Fruit fly (Drosophila melanogaster) whole organism, embryonic: ENCODE data around the gene slam.

Source experiments
- Awh ChIP-seq: fragments of 200-800 bp; sonication (Bioruptor generic); IDR thresholded peaks from 2 replicates; pipeline ENCODE4, ENCODE4 v1.3.6; 2022; ENCODE audit warnings: missing biosample characterization, missing genetic modification characterization
- Bgb ChIP-seq: fragments of 200-800 bp; sonication (Bioruptor generic); IDR thresholded peaks from 2 replicates; pipeline ENCODE4 v1.3.6; 2022; ENCODE audit warnings: missing biosample characterization, missing genetic modification characterization; ENCODE audit not compliant: partially characterized antibody
- Bteb2 ChIP-seq: fragments of 200-800 bp; sonication (Bioruptor generic); optimal IDR thresholded peaks from 2 replicates; lab custom pipeline; 2016; ENCODE audit warnings: missing biosample characterization, missing genetic modification characterization
- CG10366 ChIP-seq: fragments of 200-800 bp; sonication (Bioruptor generic); IDR thresholded peaks from 2 replicates; pipeline ENCODE4 v1.3.6; 2022; ENCODE audit warnings: missing biosample characterization, missing genetic modification characterization
- CG10543 ChIP-seq: fragments of 200-800 bp; sonication (Bioruptor generic); optimal IDR thresholded peaks from 3 replicates; lab custom pipeline; 2017; ENCODE audit warnings: missing biosample characterization, mild to moderate bottlenecking, missing genetic modification characterization, moderate library complexity
- CG11247 ChIP-seq: fragments of 200-800 bp; sonication (Bioruptor generic); IDR thresholded peaks from 2 replicates; pipeline ENCODE4 v1.3.6; 2022; ENCODE audit warnings: missing biosample characterization, missing genetic modification characterization
- CG11398 ChIP-seq: fragments of 200-800 bp; sonication (Bioruptor generic); optimal IDR thresholded peaks from 2 replicates; lab custom pipeline; 2016; ENCODE audit warnings: missing biosample characterization, missing genetic modification characterization
- CG12071 ChIP-seq: fragments of 200-800 bp; sonication (Bioruptor generic); optimal IDR thresholded peaks from 3 replicates; lab custom pipeline; 2018; ENCODE audit warnings: missing biosample characterization, mild to moderate bottlenecking, missing genetic modification characterization
- CG15073 ChIP-seq: fragments of 200-800 bp; sonication (Bioruptor generic); optimal IDR thresholded peaks from 2 replicates; lab custom pipeline; 2016; ENCODE audit warnings: missing biosample characterization, missing genetic modification characterization
- CG18262 ChIP-seq: fragments of 200-800 bp; optimal IDR thresholded peaks from 3 replicates; lab custom pipeline; 2019; ENCODE audit warnings: missing biosample characterization, mild to moderate bottlenecking, missing genetic modification characterization, moderate library complexity
- CG31224 ChIP-seq: fragments of 200-800 bp; sonication (Bioruptor generic); IDR thresholded peaks from 2 replicates; pipeline ENCODE4 v1.3.6; 2022; ENCODE audit warnings: missing biosample characterization, missing genetic modification characterization
- CG31388 ChIP-seq: fragments of 200-800 bp; sonication (Bioruptor generic); optimal IDR thresholded peaks from 2 replicates; lab custom pipeline; 2016; ENCODE audit warnings: missing biosample characterization, missing genetic modification characterization
- CG34376 ChIP-seq: fragments of 200-800 bp; sonication (Bioruptor generic); optimal IDR thresholded peaks from 2 replicates; lab custom pipeline; 2018; ENCODE audit warnings: missing biosample characterization, mild to moderate bottlenecking, missing genetic modification characterization
- CG3726 ChIP-seq: fragments of 200-800 bp; sonication (Bioruptor generic); IDR thresholded peaks from 3 replicates; pipeline ENCODE4, ENCODE4 v1.3.6; 2022; ENCODE audit warnings: missing biosample characterization, missing genetic modification characterization
- CG4617 ChIP-seq: fragments of 200-800 bp; sonication (Bioruptor generic); optimal IDR thresholded peaks from 3 replicates; lab custom pipeline; 2016; ENCODE audit warnings: missing biosample characterization, missing genetic modification characterization, borderline replicate concordance
- CG9817 ChIP-seq: fragments of 200-800 bp; sonication (Bioruptor generic); optimal IDR thresholded peaks from 2 replicates; lab custom pipeline; 2018; ENCODE audit warnings: missing biosample characterization, mild to moderate bottlenecking, missing genetic modification characterization, moderate library complexity
- Chrac-16 ChIP-seq: fragments of 200-800 bp; sonication (Bioruptor generic); optimal IDR thresholded peaks from 3 replicates; lab custom pipeline; 2016; ENCODE audit warnings: missing biosample characterization, missing genetic modification characterization
- Deaf1 ChIP-seq: fragments of 200-800 bp; optimal IDR thresholded peaks from 3 replicates; lab custom pipeline; 2019; ENCODE audit warnings: missing biosample characterization, mild to moderate bottlenecking, missing genetic modification characterization, moderate library complexity
- E2f2 ChIP-seq: fragments of 200-800 bp; sonication (Bioruptor generic); IDR thresholded peaks from 2 replicates; pipeline ENCODE4 v1.3.6; 2022; ENCODE audit warnings: missing biosample characterization, missing genetic modification characterization
- Ets65A ChIP-seq: fragments of 200-800 bp; sonication (Bioruptor generic); peaks from one replicate; lab custom pipeline; 2016; ENCODE audit warnings: missing biosample characterization, missing genetic modification characterization
- GATAe ChIP-seq: fragments of 200-800 bp; sonication (Bioruptor generic); conservative IDR thresholded peaks from 2 replicates; pipeline ENCODE4 v1.3.6; 2022; ENCODE audit warnings: missing biosample characterization, missing genetic modification characterization
- Hr78 ChIP-seq, 2 experiments: fragments of 200-800 bp in 1 of 2; fragments of >200 bp in 1 of 2; sonication (Bioruptor generic) in 1 of 2; optimal IDR thresholded peaks; 2 replicates each; lab custom pipeline; 2017 to 2019; ENCODE audit warnings: missing biosample characterization in 2 of 2, missing genetic modification characterization in 2 of 2, mild to moderate bottlenecking in 1 of 2, moderate library complexity in 1 of 2
- Jarid2 ChIP-seq: fragments of 200-800 bp; sonication (Bioruptor generic); optimal IDR thresholded peaks from 3 replicates; lab custom pipeline; 2017; ENCODE audit warnings: mild to moderate bottlenecking, missing biosample characterization, missing genetic modification reagents, missing genetic modification characterization
- Lhr ChIP-seq: fragments of 200-800 bp; sonication (Bioruptor generic); optimal IDR thresholded peaks from 3 replicates; lab custom pipeline; 2017; ENCODE audit warnings: mild to moderate bottlenecking, missing biosample characterization, missing genetic modification reagents, missing genetic modification characterization
- Med ChIP-seq: fragments of 200-800 bp; sonication (Bioruptor generic); peaks from one replicate; lab custom pipeline; 2016; ENCODE audit warnings: missing biosample characterization, missing genetic modification characterization, mild to moderate bottlenecking, inconsistent platforms, moderate library complexity
- Meics ChIP-seq: fragments of 200-800 bp; sonication (Bioruptor generic); optimal IDR thresholded peaks from 2 replicates; lab custom pipeline; 2017; ENCODE audit warnings: missing biosample characterization, mild to moderate bottlenecking, missing genetic modification characterization
- Myb ChIP-seq: fragments of 200-800 bp; sonication (Bioruptor generic); optimal IDR thresholded peaks from 2 replicates; lab custom pipeline; 2016; ENCODE audit warnings: missing biosample characterization, missing genetic modification characterization
- Pdp1 ChIP-seq, 2 experiments: fragments of 200-800 bp; sonication (Bioruptor generic); optimal IDR thresholded peaks; 3 replicates each; lab custom pipeline; 2016; ENCODE audit warnings: missing biosample characterization in 2 of 2, missing genetic modification characterization in 2 of 2, mild to moderate bottlenecking in 1 of 2, moderate library complexity in 1 of 2
- Rfx ChIP-seq: fragments of 200-800 bp; sonication (Bioruptor generic); IDR thresholded peaks from 2 replicates; pipeline ENCODE4 v1.3.6; 2022; ENCODE audit warnings: missing biosample characterization, missing genetic modification characterization
- Spps ChIP-seq: fragments of 200-800 bp; sonication (Bioruptor generic); optimal IDR thresholded peaks from 2 replicates; lab custom pipeline; 2018; ENCODE audit warnings: missing biosample characterization, mild to moderate bottlenecking, missing genetic modification characterization
- TFAM ChIP-seq: fragments of 200-800 bp; sonication (Bioruptor generic); optimal IDR thresholded peaks from 2 replicates; lab custom pipeline; 2017; ENCODE audit warnings: missing biosample characterization, missing genetic modification characterization, inconsistent platforms
- Taf1 ChIP-seq: fragments of 200-800 bp; sonication (Bioruptor generic); IDR thresholded peaks from 2 replicates; pipeline ENCODE4 v1.3.6; 2022; ENCODE audit warnings: missing biosample characterization, missing genetic modification characterization
- ab ChIP-seq: fragments of 200-800 bp; sonication (Bioruptor generic); optimal IDR thresholded peaks from 2 replicates; lab custom pipeline; 2016; ENCODE audit warnings: missing biosample characterization, missing genetic modification characterization
- btn ChIP-seq: fragments of 200-800 bp; sonication (Bioruptor generic); optimal IDR thresholded peaks from 2 replicates; lab custom pipeline; 2016; ENCODE audit warnings: missing biosample characterization, missing genetic modification characterization
- cato ChIP-seq: fragments of 200-800 bp; sonication (Bioruptor generic); optimal IDR thresholded peaks from 2 replicates; lab custom pipeline; 2016; ENCODE audit warnings: missing biosample characterization, missing genetic modification characterization, borderline replicate concordance
- chinmo ChIP-seq: fragments of 200-800 bp; sonication (Bioruptor generic); IDR thresholded peaks from 4 replicates; pipeline ENCODE4 v1.3.6; 2022; ENCODE audit warnings: missing biosample characterization, missing genetic modification characterization; ENCODE audit not compliant: partially characterized antibody
- ci ChIP-seq: fragments of 200-800 bp; sonication (Bioruptor generic); IDR thresholded peaks from 3 replicates; pipeline ENCODE4 v1.3.6; 2022; ENCODE audit warnings: missing biosample characterization, missing genetic modification characterization
- dmrt99B ChIP-seq: fragments of 200-800 bp; sonication (Bioruptor generic); optimal IDR thresholded peaks from 2 replicates; lab custom pipeline; 2018; ENCODE audit warnings: missing biosample characterization, mild to moderate bottlenecking, missing genetic modification characterization, moderate library complexity
- gcm ChIP-seq: fragments of 200-800 bp; sonication (Bioruptor generic); optimal IDR thresholded peaks from 2 replicates; lab custom pipeline; 2019; ENCODE audit warnings: missing biosample characterization, mild to moderate bottlenecking, missing genetic modification characterization, moderate library complexity
- hkb ChIP-seq, 2 experiments: fragments of 200-800 bp in 1 of 2; fragments of >200 bp in 1 of 2; sonication (Bioruptor generic) in 1 of 2; IDR thresholded peaks in 1 of 2; optimal IDR thresholded peaks in 1 of 2; 2 replicates each; pipeline versions ENCODE4 v1.3.6 to Lab custom; 2017 to 2022; ENCODE audit warnings: missing biosample characterization in 1 of 2, missing genetic modification characterization in 1 of 2
- jing ChIP-seq: fragments of 200-800 bp; sonication (Bioruptor generic); optimal IDR thresholded peaks from 2 replicates; lab custom pipeline; 2018; ENCODE audit warnings: missing biosample characterization, mild to moderate bottlenecking, missing genetic modification characterization
- lola ChIP-seq, 3 experiments: fragments of >200 bp in 2 of 3; fragments of 200-800 bp in 1 of 3; sonication (Bioruptor generic) in 1 of 3; optimal IDR thresholded peaks; 2 replicates each; lab custom pipeline; 2017 to 2019; ENCODE audit warnings: missing biosample characterization in 3 of 3, missing genetic modification characterization in 3 of 3, mild to moderate bottlenecking in 1 of 3, moderate library complexity in 1 of 3
- mirr ChIP-seq: fragments of 200-800 bp; sonication (Bioruptor generic); optimal IDR thresholded peaks from 3 replicates; lab custom pipeline; 2018; ENCODE audit warnings: missing biosample characterization, mild to moderate bottlenecking, missing genetic modification characterization
- sens ChIP-seq: fragments of 200-800 bp; sonication (Bioruptor generic); peaks from one replicate; lab custom pipeline; 2016; ENCODE audit warnings: missing biosample characterization, missing genetic modification characterization
- sqz ChIP-seq: fragments of 200-800 bp; sonication (Bioruptor generic); optimal IDR thresholded peaks from 3 replicates; lab custom pipeline; 2018; ENCODE audit warnings: missing biosample characterization, mild to moderate bottlenecking, missing genetic modification characterization
- sug ChIP-seq: fragments of 200-800 bp; optimal IDR thresholded peaks from 2 replicates; lab custom pipeline; 2019; ENCODE audit warnings: missing biosample characterization, mild to moderate bottlenecking, missing genetic modification characterization, moderate library complexity
- toy ChIP-seq: fragments of 200-800 bp; sonication (Bioruptor generic); IDR thresholded peaks from 2 replicates; pipeline ENCODE4 v1.3.6; 2022; ENCODE audit warnings: missing biosample characterization, missing genetic modification characterization
- unc-4 ChIP-seq: fragments of 200-800 bp; sonication (Bioruptor generic); IDR thresholded peaks from 2 replicates; pipeline ENCODE4 v1.3.6; 2022; ENCODE audit warnings: missing biosample characterization, missing genetic modification characterization; ENCODE audit not compliant: partially characterized antibody

The slam gene

DNA sequence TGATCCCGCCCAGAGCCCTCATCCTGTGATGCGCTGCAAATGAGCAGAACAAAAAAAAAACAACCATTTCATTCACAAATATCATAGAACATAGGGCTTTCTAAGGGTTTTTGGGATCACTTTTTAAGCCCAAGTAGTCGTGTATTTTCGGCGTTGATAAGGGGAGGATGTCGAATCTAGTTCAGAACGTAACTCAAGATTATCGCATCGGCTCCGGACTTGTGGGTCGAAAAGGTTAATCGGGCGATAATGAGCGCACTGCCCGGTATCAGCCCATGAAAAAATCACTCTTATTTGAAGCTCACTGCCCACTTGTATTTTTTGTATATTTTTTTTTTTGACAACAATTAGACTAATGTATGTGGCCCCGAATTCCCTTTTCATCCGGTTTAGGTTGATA, 50.3 kb downstream of the slam start:
- TF ChIP-seq Myb (GFP tag; lab: Kevin White, UChicago) (no peak), toy (GFP tag; lab: Robert Waterston, UW) (no peak), CG34376 (GFP tag; lab: Kevin White, UChicago) (peak; percentile 31), cato (GFP tag; lab: Kevin White, UChicago) (no peak), CG18262 (no peak)

dm6 chr2L:6423148-6423547, 51.0 kb downstream of the slam start, which contains the start of gene Tig:
Tig (minus strand) TSS chr2L:6423310.
- TF ChIP-seq Bteb2, result no peak
- no peak for TF ChIP-seq lola (GFP tag; optimal IDR thresholded peaks at IDR 0.05; lab: Kevin White, UChicago)
- TF ChIP-seq CG15073 (GFP tag; lab: Kevin White, UChicago), result no peak
- no peak for TF ChIP-seq sqz (GFP tag; lab: Kevin White, UChicago)
- TF ChIP-seq sug (tag; lab: Kevin White, UChicago), result peak; percentile 62
- no peak for TF ChIP-seq btn (GFP tag; lab: Kevin White, UChicago)
- TF ChIP-seq dmrt99B, result no peak
- no peak for TF ChIP-seq CG9817
- TF ChIP-seq CG12071 (GFP tag; lab: Kevin White, UChicago), result no peak
- no peak for TF ChIP-seq CG11247 (GFP tag; lab: Robert Waterston, UW)
- TF ChIP-seq gcm (GFP tag; lab: Kevin White, UChicago), result peak; percentile 42
- peak; percentile 55 for TF ChIP-seq CG31224 (GFP tag; lab: Robert Waterston, UW)
- 0 out of 4 replicates have a peak, but pooled peaks have one; percentile 62 for TF ChIP-seq chinmo (GFP tag; lab: Robert Waterston, UW)
- no peak for TF ChIP-seq TFAM (GFP tag; lab: Kevin White, UChicago)
- TF ChIP-seq Meics (GFP tag; lab: Kevin White, UChicago), result no peak
- TF ChIP-seq CG4617 (GFP tag; lab: Kevin White, UChicago), result no peak
- no peak for TF ChIP-seq hkb (optimal IDR thresholded peaks at IDR 0.05; lab: Kevin White, UChicago)
- no peak for TF ChIP-seq hkb (GFP tag; IDR thresholded peaks at IDR 0.05; lab: Robert Waterston, UW)
- TF ChIP-seq jing (GFP tag; lab: Kevin White, UChicago), result no peak
- peak; percentile 42 for TF ChIP-seq sens (GFP tag; lab: Kevin White, UChicago)
- peak; percentile 26 for TF ChIP-seq Jarid2
- TF ChIP-seq CG3726 (GFP tag; lab: Robert Waterston, UW), result no peak
- TF ChIP-seq E2f2 (GFP tag; lab: Robert Waterston, UW), result no peak
- TF ChIP-seq mirr, result peak; percentile 39
- TF ChIP-seq CG31388 (GFP tag; lab: Kevin White, UChicago), result no peak
- TF ChIP-seq Med (GFP tag; lab: Kevin White, UChicago), result peak; percentile 62
- TF ChIP-seq CG11398 (GFP tag; lab: Kevin White, UChicago), result no peak
- no peak for TF ChIP-seq Chrac-16
- TF ChIP-seq GATAe (GFP tag; lab: Robert Waterston, UW), result no peak
- TF ChIP-seq CG10543 (GFP tag; lab: Kevin White, UChicago), result peak; percentile 52
- no peak for TF ChIP-seq Spps (tag; lab: Kevin White, UChicago)
- no peak for TF ChIP-seq Awh
- TF ChIP-seq Rfx (GFP tag; lab: Robert Waterston, UW), result no peak
- 0 out of 2 replicates have a peak, but pooled peaks have one; percentile 14 for TF ChIP-seq Bgb (GFP tag; lab: Robert Waterston, UW)
- no peak for TF ChIP-seq Ets65A (GFP tag; lab: Kevin White, UChicago)
- TF ChIP-seq ab (GFP tag; lab: Kevin White, UChicago), result no peak
- TF ChIP-seq CG10366, result no peak
- TF ChIP-seq ci (GFP tag; lab: Robert Waterston, UW), result peak; percentile 20; the same call in 1 of the 3 replicates
- TF ChIP-seq unc-4 (GFP tag; lab: Robert Waterston, UW), result no peak
- TF ChIP-seq Hr78 (GFP tag; optimal IDR thresholded peaks at IDR 0.05; lab: Kevin White, UChicago), result peak in 1 of 2 experiments; percentile 51
- TF ChIP-seq Lhr (GFP tag; lab: Kevin White, UChicago), result no peak
- TF ChIP-seq Pdp1 (GFP tag; optimal IDR thresholded peaks at IDR 0.05; lab: Kevin White, UChicago), result peak in 1 of 2 experiments; percentile 58
- TF ChIP-seq Deaf1, result peak; percentile 63
- peak; percentile 76 for TF ChIP-seq CG34376 (GFP tag; lab: Kevin White, UChicago)
- no peak for TF ChIP-seq Taf1 (GFP tag; lab: Robert Waterston, UW)
